Fruit fly (Drosophila melanogaster) Kc167 (cell line): ENCODE results near the gene Pkcdelta.

Experiments used
- Myc ChIP-seq: fragments of >200 bp; optimal IDR thresholded peaks from 2 replicates; lab custom pipeline; 2017; ENCODE audit warnings: missing external identifiers
- Sin3A ChIP-seq: fragments of >200 bp; optimal IDR thresholded peaks from 2 replicates; lab custom pipeline; 2018; ENCODE audit warnings: missing external identifiers
- h ChIP-seq: fragments of >200 bp; optimal IDR thresholded peaks from 3 replicates; lab custom pipeline; 2018; ENCODE audit warnings: missing external identifiers
- insv ChIP-seq: fragments of >200 bp; optimal IDR thresholded peaks from 3 replicates; lab custom pipeline; 2018; ENCODE audit warnings: missing external identifiers
- psq ChIP-seq: fragments of >200 bp; optimal IDR thresholded peaks from 2 replicates; lab custom pipeline; 2017; ENCODE audit warnings: missing external identifiers
- ttk ChIP-seq: sonication (Bioruptor generic); optimal IDR thresholded peaks from 2 replicates; lab custom pipeline; 2017; ENCODE audit warnings: missing external identifiers

Gene Pkcdelta

dm6 chrX:12431924-12432323 is at the start of gene Pkcdelta:
Pkcdelta (plus strand) TSS chrX:12432224.
- TF ChIP-seq Myc (lab: Kevin White, UChicago) (no peak), psq (no peak), ttk (lab: Kevin White, UChicago) (no peak), h (lab: Kevin White, UChicago) (no peak), insv (no peak), Sin3A (lab: Kevin White, UChicago) (no peak)

DNA sequence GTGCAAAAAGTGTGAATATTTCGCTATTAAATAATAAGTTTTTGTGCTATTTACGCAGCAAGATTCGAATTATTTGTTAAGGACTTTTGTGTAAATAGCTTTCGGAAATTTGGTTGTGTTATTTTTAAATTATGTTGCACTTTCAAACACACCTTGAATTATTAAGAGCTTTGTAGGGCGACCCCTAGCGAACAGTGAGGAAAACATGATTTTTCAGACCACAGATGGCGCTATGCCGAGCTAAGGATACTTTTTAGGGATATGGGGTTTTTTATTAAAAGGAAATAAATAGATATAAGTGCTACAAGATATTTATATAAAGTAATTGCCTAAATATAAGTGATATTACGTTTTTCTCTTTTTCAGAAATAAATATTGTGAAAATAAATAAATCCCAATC is 45.8 kb upstream of the Pkcdelta start:
- TF ChIP-seq Sin3A (lab: Kevin White, UChicago) (no peak), h (lab: Kevin White, UChicago) (no peak), Myc (lab: Kevin White, UChicago) (no peak), psq (no peak), insv (no peak), ttk (lab: Kevin White, UChicago) (no peak)

DNA sequence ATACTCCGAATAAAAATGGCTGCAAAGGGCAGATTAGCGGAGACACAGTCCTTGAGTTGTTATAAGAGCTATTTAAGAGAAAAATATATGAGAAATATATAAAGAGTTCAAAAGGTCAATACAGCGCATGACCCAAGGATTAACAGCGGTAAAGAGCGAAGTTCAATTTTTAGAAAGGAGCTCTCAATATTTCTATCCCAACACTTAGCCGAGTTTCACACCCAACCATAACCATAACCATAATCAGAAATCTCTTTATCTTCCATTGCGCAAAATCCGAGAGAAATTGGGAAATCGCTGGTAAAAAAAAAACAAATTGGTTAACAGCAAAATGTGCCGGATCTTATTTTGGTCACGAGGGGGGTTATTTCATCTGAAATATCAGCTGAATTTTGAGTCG is 42.9 kb upstream of the Pkcdelta start:
- TF ChIP-seq Myc (lab: Kevin White, UChicago) (no peak), psq (no peak), Sin3A (lab: Kevin White, UChicago) (no peak), insv (no peak), h (lab: Kevin White, UChicago) (no peak), ttk (lab: Kevin White, UChicago) (no peak)

DNA sequence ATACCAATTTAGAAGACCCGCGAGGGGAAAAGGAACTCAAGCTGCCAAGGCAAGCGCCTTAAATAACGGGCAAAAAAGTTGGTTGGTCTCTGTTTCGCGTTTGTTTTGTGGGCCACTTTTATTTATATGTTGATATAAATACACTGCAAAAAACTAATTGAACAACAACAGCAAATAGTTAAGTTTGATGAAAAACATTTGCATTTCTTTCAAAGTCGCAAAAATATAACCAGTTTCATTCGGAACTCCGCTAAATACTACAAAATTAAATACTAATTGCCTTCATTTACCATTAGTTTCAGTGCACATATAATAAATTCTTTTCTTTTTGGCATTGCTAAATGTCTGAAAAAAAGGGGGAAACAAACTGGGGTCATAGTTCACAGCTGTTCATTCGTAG is 40.3 kb upstream of the Pkcdelta start:
- TF ChIP-seq Myc (lab: Kevin White, UChicago) (no peak), ttk (lab: Kevin White, UChicago) (no peak), psq (no peak), Sin3A (lab: Kevin White, UChicago) (no peak), h (lab: Kevin White, UChicago) (no peak), insv (no peak)

DNA sequence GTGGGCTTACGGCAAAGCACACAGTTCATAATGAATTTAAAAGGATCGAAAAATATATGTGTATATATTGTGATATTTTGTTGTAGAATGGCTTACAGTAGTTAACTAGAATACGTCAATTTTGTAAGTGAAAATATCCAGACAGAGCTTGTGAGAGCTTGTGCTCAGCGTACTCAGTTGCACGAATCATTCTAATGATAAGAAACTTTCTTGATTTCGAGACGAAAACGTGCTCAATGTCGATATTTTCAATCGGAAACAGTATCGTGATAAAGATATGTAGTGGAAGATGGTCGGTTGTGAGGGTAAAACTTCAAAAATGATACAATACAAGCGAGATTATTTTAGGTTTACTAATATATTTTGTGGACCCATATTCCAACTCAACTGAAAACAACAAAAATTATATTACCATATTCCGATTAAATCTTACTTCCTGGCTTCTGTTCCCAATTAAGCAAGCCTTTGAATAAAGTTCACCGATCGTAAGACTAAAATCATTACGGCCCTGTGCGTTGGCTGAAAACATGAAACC is 23.6 kb upstream of the Pkcdelta start, which contains the start of the genes CG32651 and CG2574:
TSS of gene CG32651 (minus strand) at position 101 of the 535 bp plus-strand sequence.
TSS of gene CG2574 (plus strand) at position 485 of the 535 bp plus-strand sequence.
- TF ChIP-seq ttk (lab: Kevin White, UChicago) (no peak), Myc (lab: Kevin White, UChicago) (no peak), psq (no peak), Sin3A (lab: Kevin White, UChicago) (no peak), insv (no peak)

DNA sequence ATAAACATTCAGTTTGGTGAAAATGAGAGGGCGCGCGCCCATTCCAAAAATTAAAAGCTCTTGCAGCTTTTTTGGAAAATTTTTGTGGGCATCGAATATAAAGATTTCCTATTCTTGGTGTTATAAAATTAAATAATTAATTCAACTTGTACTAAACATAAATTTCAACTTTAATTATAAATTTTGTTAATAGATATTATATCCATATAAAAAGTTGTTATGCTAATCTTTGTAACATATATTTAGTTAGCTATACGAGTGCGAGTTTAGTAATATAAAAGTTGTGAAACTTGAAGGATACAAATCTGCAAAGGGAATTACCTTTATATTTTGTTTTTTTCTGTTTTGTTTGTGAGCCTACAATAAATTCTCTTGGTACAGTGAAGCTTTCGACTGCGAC is 558 bp upstream of the Pkcdelta start:
- TF ChIP-seq ttk (lab: Kevin White, UChicago) = no peak
- TF ChIP-seq insv = no peak
- TF ChIP-seq Sin3A (lab: Kevin White, UChicago) = no peak
- TF ChIP-seq Myc (lab: Kevin White, UChicago) = no peak
- no peak for TF ChIP-seq h (lab: Kevin White, UChicago)
- TF ChIP-seq psq = no peak

DNA sequence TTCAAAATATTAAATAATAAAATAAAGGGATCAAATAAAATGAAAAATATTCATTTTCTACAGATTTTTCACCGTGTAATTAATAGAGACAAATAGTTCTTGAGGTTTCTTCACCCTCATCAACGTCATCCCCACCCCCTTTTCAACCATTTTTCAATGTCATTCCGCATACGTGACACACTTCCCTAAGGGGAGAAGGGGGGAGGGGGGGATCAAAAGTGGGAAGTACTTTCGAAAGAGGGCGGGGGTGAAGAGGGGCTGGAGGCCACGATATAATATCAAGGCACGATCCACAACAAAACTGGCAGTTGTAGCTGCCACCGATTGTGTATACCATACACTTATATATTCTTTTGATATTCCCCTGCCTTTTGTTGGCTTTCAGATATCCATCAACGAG is 2.6 kb downstream of the Pkcdelta start:
- TF ChIP-seq h (lab: Kevin White, UChicago) = no peak
- TF ChIP-seq insv = no peak
- no peak for TF ChIP-seq ttk (lab: Kevin White, UChicago)
- TF ChIP-seq Myc (lab: Kevin White, UChicago) = no peak
- no peak for TF ChIP-seq Sin3A (lab: Kevin White, UChicago)
- no peak for TF ChIP-seq psq

dm6 chrX:12437099-12437498 is 5.1 kb downstream of the Pkcdelta start:
- TF ChIP-seq Sin3A (lab: Kevin White, UChicago) (no peak), h (lab: Kevin White, UChicago) (no peak), psq (no peak), ttk (lab: Kevin White, UChicago) (no peak), insv (no peak), Myc (lab: Kevin White, UChicago) (no peak)

- TF ChIP-seq insv (no peak), Sin3A (lab: Kevin White, UChicago) (no peak), h (lab: Kevin White, UChicago) (no peak), ttk (lab: Kevin White, UChicago) (no peak), Myc (lab: Kevin White, UChicago) (no peak), psq (no peak)
Observed at dm6 chrX:12447874-12448273, 15.8 kb downstream of the Pkcdelta start.

dm6 chrX:12453704-12454103 is 21.7 kb downstream of the Pkcdelta start:
- TF ChIP-seq ttk (lab: Kevin White, UChicago) = no peak
- no peak for TF ChIP-seq Sin3A (lab: Kevin White, UChicago)
- no peak for TF ChIP-seq psq
- no peak for TF ChIP-seq h (lab: Kevin White, UChicago)
- no peak for TF ChIP-seq insv
- no peak for TF ChIP-seq Myc (lab: Kevin White, UChicago)

DNA sequence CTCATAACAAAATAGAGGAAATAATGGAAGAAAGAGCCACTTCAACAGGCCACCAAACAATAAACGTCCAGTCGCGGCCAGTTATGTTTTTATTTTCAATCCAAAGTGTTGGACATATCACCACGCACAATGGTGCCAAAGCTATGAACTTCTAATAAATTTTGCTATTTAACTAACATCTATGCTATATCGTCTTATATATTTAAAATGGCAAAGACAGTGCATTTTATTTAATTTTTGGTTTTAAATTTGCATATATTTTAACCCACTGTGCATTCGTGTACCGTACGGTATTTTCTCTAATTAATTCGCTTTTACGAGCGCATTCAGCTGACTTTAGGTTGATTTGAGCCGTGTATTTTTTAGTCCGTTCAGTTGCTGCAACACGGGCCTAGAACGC is 22.3 kb downstream of the Pkcdelta start, which contains the start of gene CG15927:
TSS of gene CG15927 (plus strand) at position 372 of the 400 bp plus-strand sequence.
- TF ChIP-seq h (lab: Kevin White, UChicago) = no peak
- no peak for TF ChIP-seq ttk (lab: Kevin White, UChicago)
- TF ChIP-seq insv = no peak
- TF ChIP-seq Sin3A (lab: Kevin White, UChicago) = no peak
- no peak for TF ChIP-seq psq
- TF ChIP-seq Myc (lab: Kevin White, UChicago) = no peak

- TF ChIP-seq h (lab: Kevin White, UChicago) (no peak), psq (no peak), insv (no peak), ttk (lab: Kevin White, UChicago) (no peak), Sin3A (lab: Kevin White, UChicago) (no peak), Myc (lab: Kevin White, UChicago) (no peak)
Observed at dm6 chrX:12455891-12456290, 23.9 kb downstream of the Pkcdelta start.
